Fruit fly (Drosophila melanogaster) whole organism: ENCODE data around the gene CG9926.

ENCODE experiments used
- CG8478 ChIP-seq: fragments of >200 bp; optimal IDR thresholded peaks from 2 replicates; lab custom pipeline; 2018; ENCODE audit warnings: inconsistent platforms
- Dll ChIP-seq: fragments of >200 bp; optimal IDR thresholded peaks from 2 replicates; lab custom pipeline; 2017
- psq ChIP-seq: fragments of >200 bp; optimal IDR thresholded peaks from 2 replicates; lab custom pipeline; 2017
- usp ChIP-seq: fragments of >200 bp; optimal IDR thresholded peaks from 2 replicates; lab custom pipeline; 2017; ENCODE audit warnings: missing biosample characterization, missing genetic modification characterization, mixed read lengths

dm6 chr3R:13989453-13989852 is 38.5 kb upstream of the CG9926 start:
- no peak for TF ChIP-seq Dll
- no peak for TF ChIP-seq CG8478 (lab: Kevin White, UChicago)
- no peak for TF ChIP-seq psq (lab: Kevin White, UChicago)
- TF ChIP-seq usp (GFP tag; lab: Kevin White, UChicago): no peak
